Worm (Caenorhabditis elegans) whole organism, L4/young adult: ENCODE measurements around the gene srbc-19.

Source experiments
- W03F9.2 ChIP-seq: fragments of 150-350 bp; optimal IDR thresholded peaks from 2 replicates; lab custom pipeline; 2014; ENCODE audit warnings: missing biosample characterization, missing genetic modification characterization
- dao-5 ChIP-seq: sonication (generic microtip); optimal IDR thresholded peaks from 2 replicates; lab custom pipeline; 2016; ENCODE audit warnings: missing genotype, missing genetic modification characterization, moderate library complexity, missing compliant biosample characterization
- him-1 ChIP-seq: sonication (generic microtip); optimal IDR thresholded peaks from 2 replicates; lab custom pipeline; 2016; ENCODE audit warnings: missing genotype, missing genetic modification reagents, missing genetic modification characterization, missing compliant biosample characterization

DNA sequence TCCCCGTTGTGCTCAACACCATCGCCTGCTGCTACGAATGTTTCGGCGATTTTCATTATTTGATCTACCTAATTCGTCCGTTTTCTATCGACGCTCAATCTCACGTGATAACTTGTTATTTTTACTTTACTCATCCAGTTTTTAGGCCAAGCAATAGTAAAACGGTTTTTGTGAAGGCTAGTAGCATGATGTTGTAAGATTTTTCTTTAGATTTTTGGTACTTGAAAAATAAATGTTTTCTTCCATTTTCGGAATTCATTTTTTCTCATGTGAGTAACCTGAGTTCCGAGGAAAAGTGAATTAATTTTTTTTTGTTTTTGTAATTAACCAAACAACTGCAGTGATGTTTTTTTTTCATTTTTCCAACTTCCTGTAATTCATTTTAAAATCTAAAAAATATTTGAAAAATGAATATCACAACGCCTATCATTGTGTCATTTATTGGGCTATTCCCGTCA is 10.8 kb upstream of the srbc-19 start, which contains the start of gene srbc-17:
- TF ChIP-seq him-1 (tag; lab: Kevin White, UChicago) (no peak), W03F9.2 (no peak), dao-5 (tag; lab: Kevin White, UChicago) (no peak)
